Worm (Caenorhabditis elegans): ENCODE results near the gene srh-241.

DNA sequence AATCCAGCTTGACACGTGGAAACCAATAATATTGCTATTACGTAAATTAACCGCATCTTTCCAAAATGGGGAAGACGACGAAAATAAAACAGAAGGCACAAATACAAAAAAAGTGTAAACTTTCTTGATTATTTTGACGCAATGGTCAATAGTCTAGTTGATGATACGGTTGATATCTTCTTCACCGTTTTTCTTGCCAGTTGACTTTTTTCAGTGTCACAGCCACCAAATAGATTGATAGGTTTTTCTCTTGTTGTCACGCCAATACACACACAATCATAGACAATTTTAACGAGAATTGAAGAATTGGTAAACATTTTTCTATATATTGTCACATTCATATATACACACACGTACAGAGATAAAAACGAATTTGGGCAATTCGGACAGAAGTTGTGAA is 40.1 kb upstream of the srh-241 start, which contains the start of gene zmp-3:
- TF ChIP-seq him-1 (tag; optimal IDR thresholded peaks at IDR 0.05) (no peak), dao-5 (tag; optimal IDR thresholded peaks at IDR 0.05) (no peak)

All from whole organism, L4/young adult.